Worm (Caenorhabditis elegans) whole organism, late embryonic: Measurements from ENCODE around the gene F08C6.18.

ENCODE experiments used
- C08G9.2 ChIP-seq: sonication (generic microtip); optimal IDR thresholded peaks from 2 replicates; lab custom pipeline; 2016; ENCODE audit warnings: mild to moderate bottlenecking, missing genetic modification characterization, moderate library complexity, missing compliant biosample characterization
- C38D4.7 ChIP-seq: fragments of 200-800 bp; sonication (Bioruptor generic); optimal IDR thresholded peaks from 2 replicates; lab custom pipeline; 2018; ENCODE audit warnings: mild to moderate bottlenecking, missing genetic modification characterization, moderate library complexity, missing compliant biosample characterization
- F13H6.1 ChIP-seq: sonication (generic microtip); optimal IDR thresholded peaks from 2 replicates; lab custom pipeline; 2016; ENCODE audit warnings: missing genetic modification characterization, missing compliant biosample characterization
- K02D7.2 ChIP-seq: sonication (generic microtip); optimal IDR thresholded peaks from 2 replicates; lab custom pipeline; 2017; ENCODE audit warnings: mild to moderate bottlenecking, missing genetic modification characterization, missing compliant biosample characterization
- K09A11.1 ChIP-seq: sonication (generic microtip); optimal IDR thresholded peaks from 2 replicates; lab custom pipeline; 2017; ENCODE audit warnings: antibody characterized with exemption, mild to moderate bottlenecking, missing genetic modification characterization, missing compliant biosample characterization; ENCODE audit not compliant: insufficient read depth
- ceh-18 ChIP-seq: sonication (generic microtip); optimal IDR thresholded peaks from 2 replicates; lab custom pipeline; 2016; ENCODE audit warnings: missing genetic modification characterization, missing compliant biosample characterization
- ceh-31 ChIP-seq: sonication (generic microtip); optimal IDR thresholded peaks from 2 replicates; lab custom pipeline; 2016; ENCODE audit warnings: missing genetic modification characterization, missing compliant biosample characterization
- dve-1 ChIP-seq: sonication (generic microtip); optimal IDR thresholded peaks from 2 replicates; lab custom pipeline; 2017; ENCODE audit warnings: antibody characterized with exemption, mild to moderate bottlenecking, missing genetic modification characterization, missing compliant biosample characterization
- elt-2 ChIP-seq: sonication (generic microtip); optimal IDR thresholded peaks from 2 replicates; lab custom pipeline; 2016; ENCODE audit warnings: missing genetic modification reagents, missing genetic modification characterization, missing compliant biosample characterization
- elt-4 ChIP-seq: sonication (generic microtip); optimal IDR thresholded peaks from 2 replicates; lab custom pipeline; 2016; ENCODE audit warnings: missing genetic modification characterization, missing compliant biosample characterization
- ets-4 ChIP-seq: sonication (generic microtip); optimal IDR thresholded peaks from 2 replicates; lab custom pipeline; 2016; ENCODE audit warnings: missing genetic modification characterization, missing compliant biosample characterization
- fkh-10 ChIP-seq: fragments of 150-350 bp; optimal IDR thresholded peaks from 2 replicates; lab custom pipeline; 2014; ENCODE audit warnings: missing biosample characterization, missing genetic modification reagents, missing genetic modification characterization
- fkh-6 ChIP-seq: sonication (generic microtip); optimal IDR thresholded peaks from 2 replicates; lab custom pipeline; 2016; ENCODE audit warnings: missing genetic modification characterization, missing compliant biosample characterization
- gmeb-2 ChIP-seq: sonication (generic microtip); optimal IDR thresholded peaks from 2 replicates; lab custom pipeline; 2016; ENCODE audit warnings: missing genetic modification characterization, inconsistent platforms, missing compliant biosample characterization
- hlh-6 ChIP-seq: sonication (generic microtip); optimal IDR thresholded peaks from 2 replicates; lab custom pipeline; 2016; ENCODE audit warnings: missing genotype, missing genetic modification characterization, missing compliant biosample characterization
- mec-3 ChIP-seq: sonication (generic microtip); optimal IDR thresholded peaks from 2 replicates; lab custom pipeline; 2016; ENCODE audit warnings: borderline replicate concordance, missing genetic modification characterization, missing compliant biosample characterization
- nfya-1 ChIP-seq: sonication (generic microtip); optimal IDR thresholded peaks from 2 replicates; lab custom pipeline; 2017; ENCODE audit warnings: missing genetic modification characterization, mild to moderate bottlenecking, missing compliant biosample characterization, antibody characterized with exemption, moderate library complexity
- odd-2 ChIP-seq: sonication (generic microtip); optimal IDR thresholded peaks from 2 replicates; lab custom pipeline; 2017; ENCODE audit warnings: antibody characterized with exemption, mild to moderate bottlenecking, missing genetic modification characterization, missing compliant biosample characterization
- pag-3 ChIP-seq: sonication (generic microtip); optimal IDR thresholded peaks from 2 replicates; lab custom pipeline; 2016; ENCODE audit warnings: missing compliant biosample characterization, missing genetic modification characterization, borderline replicate concordance
- pha-2 ChIP-seq: sonication (generic microtip); optimal IDR thresholded peaks from 2 replicates; lab custom pipeline; 2017; ENCODE audit warnings: mild to moderate bottlenecking, missing genetic modification characterization, missing compliant biosample characterization
- ref-2 ChIP-seq: sonication (generic microtip); optimal IDR thresholded peaks from 2 replicates; lab custom pipeline; 2016; ENCODE audit warnings: missing genetic modification characterization, missing compliant biosample characterization
- rnt-1 ChIP-seq: sonication (generic microtip); optimal IDR thresholded peaks from 2 replicates; lab custom pipeline; 2016; ENCODE audit warnings: missing genetic modification characterization, missing compliant biosample characterization
- sdc-2 ChIP-seq: sonication (generic microtip); optimal IDR thresholded peaks from 2 replicates; lab custom pipeline; 2016; ENCODE audit warnings: missing genotype, missing genetic modification characterization, missing compliant biosample characterization
- sox-2 ChIP-seq: fragments of 200-800 bp; sonication (Bioruptor generic); IDR thresholded peaks from 2 replicates; pipeline ENCODE4 v1.3.6; 2022; ENCODE audit warnings: missing genetic modification reagents, missing genetic modification characterization, missing compliant biosample characterization
- tbx-2 ChIP-seq: sonication (generic microtip); optimal IDR thresholded peaks from 2 replicates; lab custom pipeline; 2016; ENCODE audit warnings: missing genetic modification characterization, missing compliant biosample characterization
- ttx-3 ChIP-seq: sonication (generic microtip); optimal IDR thresholded peaks from 2 replicates; lab custom pipeline; 2016; ENCODE audit warnings: missing genetic modification reagents, missing genetic modification characterization, missing compliant biosample characterization
- unc-55 ChIP-seq: sonication (generic microtip); optimal IDR thresholded peaks from 2 replicates; lab custom pipeline; 2017; ENCODE audit warnings: missing biosample characterization, missing genetic modification reagents, missing genetic modification characterization
- unc-86 ChIP-seq: sonication (generic microtip); optimal IDR thresholded peaks from 2 replicates; lab custom pipeline; 2016; ENCODE audit warnings: missing genetic modification characterization, missing compliant biosample characterization
- ztf-16 ChIP-seq: sonication (generic microtip); optimal IDR thresholded peaks from 2 replicates; lab custom pipeline; 2017; ENCODE audit warnings: missing genetic modification characterization, missing compliant biosample characterization

F08C6.18 gene

ce11 chrX:7586588-7586987, 13.2 kb upstream of the F08C6.18 start:
- TF ChIP-seq C08G9.2 (tag; lab: Kevin White, UChicago) = peak; percentile 29
- TF ChIP-seq sdc-2 = no peak

ce11 chrX:7585610-7586259, 12.3 kb upstream of the F08C6.18 start, which contains the start of gene adt-2:
Gene adt-2 (plus strand): TSS chrX:7586209.
- no peak for TF ChIP-seq ets-4 (tag; lab: Kevin White, UChicago)
- TF ChIP-seq gmeb-2 = no peak
- no peak for TF ChIP-seq ztf-16 (tag; lab: Kevin White, UChicago)
- TF ChIP-seq dve-1 (tag; lab: Kevin White, UChicago) = no peak
- no peak for TF ChIP-seq elt-4 (tag; lab: Kevin White, UChicago)
- TF ChIP-seq ceh-18 (tag; lab: Kevin White, UChicago) = no peak
- TF ChIP-seq C38D4.7 (GFP tag; lab: Kevin White, UChicago) = no peak

- TF ChIP-seq hlh-6 (tag; lab: Kevin White, UChicago) (no peak), K02D7.2 (tag; lab: Kevin White, UChicago) (no peak), pha-2 (no peak)
- TF ChIP-seq, all 69 proteins: peak for 0
Observed at ce11 chrX:7583930-7584329, 10.5 kb upstream of the F08C6.18 start.

ce11 chrX:7582223-7582622, 8.8 kb upstream of the F08C6.18 start:
- TF ChIP-seq elt-4 (tag; lab: Kevin White, UChicago) (no peak), mec-3 (tag; lab: Kevin White, UChicago) (no peak), K02D7.2 (tag; lab: Kevin White, UChicago) (no peak), nfya-1 (tag; lab: Kevin White, UChicago) (no peak), odd-2 (tag; lab: Kevin White, UChicago) (no peak), hlh-6 (tag; lab: Kevin White, UChicago) (no peak), unc-86 (tag; lab: Kevin White, UChicago) (no peak), sox-2 (no peak), C38D4.7 (GFP tag; lab: Kevin White, UChicago) (no peak), ceh-31 (tag; lab: Kevin White, UChicago) (no peak), pag-3 (tag; lab: Kevin White, UChicago) (no peak), fkh-10 (GFP tag; lab: Kevin White, UChicago) (no peak), ttx-3 (tag; lab: Kevin White, UChicago) (no peak), C08G9.2 (tag; lab: Kevin White, UChicago) (no peak), F13H6.1 (tag; lab: Kevin White, UChicago) (no peak), K09A11.1 (no peak), dve-1 (tag; lab: Kevin White, UChicago) (no peak)

DNA sequence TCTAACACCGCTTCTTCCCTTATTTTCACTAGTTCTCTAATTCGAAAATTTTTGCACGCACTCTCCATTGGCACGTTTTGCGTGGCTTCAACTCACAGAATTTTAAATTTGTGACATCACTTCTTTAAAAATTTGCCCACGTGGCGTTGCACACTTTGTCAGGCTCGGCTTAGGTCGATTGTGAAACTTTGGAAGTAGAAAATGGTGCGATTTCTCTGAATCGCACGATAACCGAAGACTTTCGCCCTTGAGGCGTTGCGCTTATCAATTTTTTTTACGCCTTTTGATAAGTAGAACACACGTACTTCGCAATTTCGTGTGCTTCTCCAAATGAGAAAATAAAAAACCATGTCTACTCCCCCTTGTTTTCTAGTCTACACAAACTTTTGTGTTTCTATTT, 4.9 kb upstream of the F08C6.18 start:
- TF ChIP-seq elt-4 (tag; lab: Kevin White, UChicago) = no peak
- TF ChIP-seq elt-2 = peak; percentile 5

DNA sequence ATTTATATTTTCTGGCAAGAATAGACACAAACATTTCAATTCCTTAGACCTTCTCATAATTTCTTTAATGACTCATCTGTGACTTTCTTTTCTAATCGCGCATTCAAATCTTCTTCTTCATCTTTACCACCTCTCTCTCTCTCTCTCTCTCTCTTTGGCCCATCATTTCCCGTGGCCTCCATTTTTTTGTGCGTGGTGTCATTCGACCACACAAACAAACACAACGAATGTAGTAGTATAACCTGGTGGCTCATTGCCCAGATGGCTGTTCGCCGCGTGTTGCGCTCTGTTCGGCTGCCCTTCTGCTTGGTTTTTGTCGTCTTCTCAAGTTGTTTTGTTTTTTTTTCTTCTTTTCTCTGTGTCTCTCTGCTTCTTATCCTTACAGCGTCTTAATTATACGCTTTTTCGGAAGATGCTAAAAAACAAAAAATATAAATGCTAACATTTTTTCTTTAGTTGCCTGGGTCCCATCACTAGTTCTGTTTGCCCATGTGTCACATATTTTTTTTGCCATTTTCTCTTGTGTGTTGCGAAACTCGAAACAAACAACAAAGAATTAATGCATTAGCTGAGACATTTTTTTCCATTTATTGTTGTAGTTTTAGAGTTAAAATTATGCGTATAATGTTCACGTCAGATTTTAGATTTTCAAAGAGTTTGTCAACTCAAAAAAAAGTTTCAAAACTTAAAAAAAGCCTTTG, 4.2 kb upstream of the F08C6.18 start:
- TF ChIP-seq rnt-1 (tag; lab: Kevin White, UChicago) (no peak), ref-2 (no peak), tbx-2 (tag; lab: Kevin White, UChicago) (peak; percentile 21), ceh-31 (tag; lab: Kevin White, UChicago) (no peak), elt-2 (peak; percentile 11), unc-55 (GFP tag; lab: Kevin White, UChicago) (no peak), nfya-1 (tag; lab: Kevin White, UChicago) (peak; percentile 4), fkh-6 (tag; lab: Kevin White, UChicago) (no peak)
- TF ChIP-seq, all 69 proteins: peak for 3
